Fruit fly (Drosophila melanogaster) ovary, adult (tissue): ENCODE results near the gene Spec2.
A peak's percentile ranks its signal among the peaks of the same experiment; 100 is the strongest.

Experiments
- CG17801 ChIP-seq: fragments of 200-800 bp; optimal IDR thresholded peaks from 2 replicates; lab custom pipeline; 2019; ENCODE audit warnings: missing biosample characterization, mild to moderate bottlenecking, missing genetic modification characterization, moderate library complexity; ENCODE audit not compliant: partially characterized antibody

Gene Spec2

dm6 chr3R:5624115-5624878 is at the start of gene Spec2, which contains the start of the genes Dph4 and RpL13A:
Spec2 (minus strand) TSS chr3R:5624125.
Dph4 (minus strand) TSS chr3R:5624125.
RpL13A (plus strand) TSS chr3R:5624474.
- TF ChIP-seq CG17801 (GFP tag; lab: Kevin White, UChicago): peak; percentile 90

DNA sequence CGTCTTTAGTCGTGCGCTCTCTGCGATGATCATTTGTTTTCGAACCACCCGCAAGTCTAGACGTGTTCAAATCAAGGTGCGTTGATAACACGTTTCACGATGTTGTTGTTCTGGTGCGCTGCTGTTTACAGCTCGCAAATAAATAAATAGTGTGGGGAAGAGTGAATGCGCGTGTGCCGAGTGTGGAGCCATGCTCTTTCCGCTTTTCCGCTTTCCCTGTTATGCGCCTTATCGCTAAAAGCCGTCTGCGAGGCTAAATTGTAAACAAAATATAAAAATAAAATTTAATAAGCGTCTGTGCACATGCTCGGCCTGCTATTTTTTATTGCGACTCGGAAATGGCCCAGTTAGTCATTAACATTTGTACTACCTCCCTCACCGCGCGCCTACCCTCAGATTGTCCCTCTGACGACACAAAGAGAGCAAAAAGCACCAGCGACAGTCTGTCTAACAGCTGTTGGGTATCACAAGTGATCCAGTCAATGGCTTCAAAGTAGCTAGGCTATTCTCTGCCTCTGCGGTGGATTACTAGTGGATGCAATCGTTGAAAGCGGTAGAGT is 48.8 kb upstream of the Spec2 start:
- peak; percentile 62 for TF ChIP-seq CG17801 (GFP tag; lab: Kevin White, UChicago)

dm6 chr3R:5671795-5672657 is 48.1 kb upstream of the Spec2 start:
- no peak for TF ChIP-seq CG17801 (GFP tag; lab: Kevin White, UChicago)

DNA sequence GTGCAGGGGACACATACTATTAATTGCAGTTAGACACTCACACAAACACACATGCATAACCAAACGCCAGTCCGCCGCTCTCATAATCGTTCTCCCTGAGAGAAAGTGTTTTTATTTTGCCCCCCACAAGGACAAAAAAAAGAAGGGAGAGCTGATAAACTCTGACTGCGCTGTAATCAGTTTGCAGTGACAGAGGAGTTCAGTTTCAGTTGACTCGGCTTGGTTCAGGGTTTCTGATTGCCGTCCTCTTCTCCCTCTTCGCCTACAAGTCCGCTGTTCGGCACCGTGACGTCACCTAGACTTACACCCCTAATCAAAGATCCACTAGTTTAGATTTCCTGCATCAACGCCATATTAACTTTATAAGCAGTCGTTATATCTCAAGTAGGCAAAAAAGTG is 47.3 kb upstream of the Spec2 start:
- no peak for TF ChIP-seq CG17801 (GFP tag; lab: Kevin White, UChicago)

dm6 chr3R:5670660-5671264 is 46.8 kb upstream of the Spec2 start:
- TF ChIP-seq CG17801 (GFP tag; lab: Kevin White, UChicago): peak; percentile 30

DNA sequence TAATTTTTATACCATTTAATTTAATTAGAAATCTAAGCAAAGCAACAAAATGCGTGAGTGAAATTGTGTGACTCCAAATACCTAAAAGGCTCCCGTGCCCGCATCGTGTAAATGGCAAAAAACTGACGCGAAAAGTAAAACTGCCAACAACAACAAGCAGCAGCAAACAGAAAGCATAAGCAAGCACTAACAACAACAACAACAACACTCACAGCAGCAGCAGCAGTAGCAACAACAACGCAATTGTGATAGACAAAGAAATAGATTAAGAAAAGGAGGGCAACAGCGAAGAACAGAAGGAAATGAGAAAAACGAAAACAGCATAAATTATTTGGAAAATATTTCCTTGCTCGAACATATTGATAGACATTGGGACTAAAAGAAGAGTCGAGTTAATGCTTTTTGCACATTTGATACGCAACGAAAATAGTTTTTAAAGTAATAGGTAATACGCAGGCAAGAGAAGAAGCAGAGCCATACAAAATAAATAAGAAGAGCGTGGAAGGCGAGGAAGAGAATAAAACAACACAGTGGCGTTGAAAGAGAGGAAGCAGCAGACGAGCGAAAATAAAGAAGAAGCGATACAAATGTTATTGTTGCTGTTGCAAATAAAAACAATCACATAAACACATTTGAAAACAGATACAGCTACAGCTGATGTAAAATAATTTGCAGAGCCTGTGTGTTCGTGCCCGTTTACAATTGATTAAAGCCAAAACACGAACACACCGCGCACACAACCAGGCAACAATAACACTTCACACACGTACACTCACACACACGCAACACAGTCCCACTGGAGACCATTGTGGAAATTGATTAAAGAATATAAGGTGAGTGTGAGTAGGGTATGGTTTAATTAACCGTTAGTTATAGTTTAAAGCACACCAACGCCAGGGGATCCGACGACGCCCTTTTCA is 46.1 kb upstream of the Spec2 start:
- no peak for TF ChIP-seq CG17801 (GFP tag; lab: Kevin White, UChicago)

DNA sequence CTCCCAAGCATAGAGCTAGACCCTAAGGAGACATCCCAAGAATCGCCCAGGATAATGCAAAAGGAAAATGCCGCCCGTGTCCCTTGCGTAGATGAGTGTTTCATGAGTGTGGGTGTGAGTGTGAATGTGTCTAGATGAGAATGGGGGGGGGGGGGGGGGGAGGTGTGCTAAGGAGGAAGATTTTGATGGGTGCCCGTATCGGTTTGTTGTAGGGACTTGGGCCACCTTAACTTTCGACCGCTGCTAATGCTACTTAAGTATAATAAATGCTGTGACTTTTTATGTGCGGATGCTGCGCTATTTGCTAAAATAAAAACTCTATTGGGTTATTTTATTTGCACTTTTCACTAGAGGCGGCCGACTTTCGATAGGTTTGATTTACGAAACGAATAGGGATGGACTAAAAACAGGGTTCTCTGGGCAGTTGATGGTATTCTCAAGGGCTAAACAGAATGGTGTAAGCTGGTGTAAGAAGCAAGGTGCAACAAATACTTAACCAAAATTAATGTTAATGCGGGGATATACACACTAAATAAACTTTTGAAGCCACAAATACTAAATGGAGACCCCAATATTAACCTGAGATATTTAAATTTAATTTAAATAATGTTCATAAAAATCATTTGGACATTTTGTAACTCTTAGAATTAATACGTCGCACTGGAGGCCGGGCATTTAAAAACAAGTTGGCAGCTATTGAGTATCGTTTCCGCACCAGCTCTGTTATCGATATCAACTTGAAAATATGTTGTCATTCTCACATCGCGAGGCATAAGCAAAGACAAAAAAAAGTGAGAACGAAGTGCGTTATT is 45.2 kb upstream of the Spec2 start, which contains the start of the genes Xe7 and Atg17:
Xe7 (minus strand) TSS at position 407 of the 812 bp plus-strand sequence.
Atg17 (plus strand) TSS at position 786 of the 812 bp plus-strand sequence.
- peak; percentile 88 for TF ChIP-seq CG17801 (GFP tag; lab: Kevin White, UChicago)

dm6 chr3R:5660198-5660893 is 36.4 kb upstream of the Spec2 start, which contains the start of gene Wdr33:
Wdr33 (plus strand) TSS chr3R:5660635.
- no peak for TF ChIP-seq CG17801 (GFP tag; lab: Kevin White, UChicago)

DNA sequence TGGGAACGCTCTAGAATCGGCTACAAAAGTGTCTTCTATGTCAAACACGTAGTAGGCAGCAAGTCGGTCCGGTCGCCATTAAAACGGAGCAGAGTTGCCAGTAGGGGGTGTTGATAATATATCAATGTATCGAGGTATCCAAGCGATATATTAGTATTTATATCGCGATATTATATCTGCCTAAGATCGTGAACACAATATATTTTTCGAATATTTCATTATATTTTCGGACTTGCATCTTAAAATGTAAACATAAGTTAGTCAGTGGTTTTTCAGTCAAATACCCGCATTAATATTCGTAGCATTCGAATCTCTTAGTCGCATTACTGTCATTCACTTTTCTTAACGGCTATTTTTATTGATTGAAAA is 35.9 kb upstream of the Spec2 start, which contains the start of gene CG2182:
CG2182 (minus strand) TSS at position 84 of the 369 bp plus-strand sequence.
- TF ChIP-seq CG17801 (GFP tag; lab: Kevin White, UChicago): no peak

dm6 chr3R:5658984-5659802 is 35.3 kb upstream of the Spec2 start:
- no peak for TF ChIP-seq CG17801 (GFP tag; lab: Kevin White, UChicago)

- peak; percentile 93 for TF ChIP-seq CG17801 (GFP tag; lab: Kevin White, UChicago)
Measured at dm6 chr3R:5654692-5655181, 30.8 kb upstream of the Spec2 start, which contains the start of the genes elm and MED27. elm (minus strand) TSS chr3R:5654861. MED27 (plus strand) TSS chr3R:5655139.
